Fruit fly (Drosophila melanogaster): ENCODE results near the gene RunxA.
"Not testable (repeated sequence)": the region's sequence is repeated elsewhere in the genome, so short reads cannot be mapped to it uniquely, and the experiment has no call there.

RunxA gene

dm6 chrX:20582821-20583607, 40.6 kb downstream of the RunxA start (continued):
- TF ChIP-seq Deaf1 (tag; optimal IDR thresholded peaks at IDR 0.05) = peak; percentile 32
- no peak for TF ChIP-seq CG7786 (GFP tag; optimal IDR thresholded peaks at IDR 0.05)
- TF ChIP-seq CG13894 (tag; optimal IDR thresholded peaks at IDR 0.05) = no peak
- TF ChIP-seq Sox100B (GFP tag; optimal IDR thresholded peaks at IDR 0.05) = no peak
- peak; percentile 64 for TF ChIP-seq run (tag; optimal IDR thresholded peaks at IDR 0.05)

DNA sequence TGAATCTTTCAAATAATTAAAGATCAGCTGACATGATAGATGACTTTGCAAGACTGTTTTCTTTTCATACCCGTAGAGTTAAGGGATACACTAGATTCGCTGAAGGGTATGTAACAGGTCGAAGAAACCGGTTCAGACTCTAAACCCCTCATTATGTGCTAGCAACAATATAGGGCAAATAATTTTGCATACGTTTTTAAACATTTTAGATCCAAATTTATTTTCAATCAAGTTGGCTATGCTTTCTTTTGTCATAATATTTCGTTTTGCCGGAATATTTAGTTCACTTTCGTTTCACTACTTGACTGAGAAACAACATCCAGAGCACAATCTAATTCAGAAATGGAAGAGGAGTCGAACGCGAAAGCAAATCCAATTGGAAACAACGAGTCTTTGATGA, 49.6 kb downstream of the RunxA start, which contains the start of gene CG42580:
CG42580 (plus strand) TSS at position 301 of the 400 bp plus-strand sequence.
- TF ChIP-seq chm (GFP tag; IDR thresholded peaks at IDR 0.05); CG6683 (GFP tag; optimal IDR thresholded peaks at IDR 0.05); CG1832 (GFP tag; optimal IDR thresholded peaks at IDR 0.05): not testable (repeated sequence)

dm6 chrX:20559582-20559981, 64.0 kb downstream of the RunxA start:
- TF ChIP-seq tap (tag; optimal IDR thresholded peaks at IDR 0.05) = no peak
- TF ChIP-seq CG7271 (tag; optimal IDR thresholded peaks at IDR 0.05) = no peak
- peak; percentile 87 for TF ChIP-seq Nf-YB (GFP tag; optimal IDR thresholded peaks at IDR 0.05)
- TF ChIP-seq Hmr (GFP tag; optimal IDR thresholded peaks at IDR 0.05) = no peak
- no peak for TF ChIP-seq CG3838 (GFP tag; optimal IDR thresholded peaks at IDR 0.05)
- no peak for TF ChIP-seq Dref (GFP tag; IDR thresholded peaks at IDR 0.05)
- TF ChIP-seq CG3407 (GFP tag; optimal IDR thresholded peaks at IDR 0.05) = no peak
- TF ChIP-seq knrl (GFP tag; IDR thresholded peaks at IDR 0.05; ENCODE audit: partially characterized antibody) = no peak
- no peak for TF ChIP-seq usp (GFP tag; optimal IDR thresholded peaks at IDR 0.05)
- TF ChIP-seq CG14441 (GFP tag; IDR thresholded peaks at IDR 0.05) = no peak
- TF ChIP-seq Bgb (GFP tag; IDR thresholded peaks at IDR 0.05; ENCODE audit: partially characterized antibody) = peak; percentile 22; the same call in 1 of the 2 replicates
- TF ChIP-seq HHEX (GFP tag; optimal IDR thresholded peaks at IDR 0.05) = no peak
- peak; percentile 78 for TF ChIP-seq crol (GFP tag; IDR thresholded peaks at IDR 0.05)
- TF ChIP-seq CG2875 (GFP tag; optimal IDR thresholded peaks at IDR 0.05) = no peak
- no peak for TF ChIP-seq cad (GFP tag; optimal IDR thresholded peaks at IDR 0.05)
- no peak for TF ChIP-seq NK7.1 (GFP tag; optimal IDR thresholded peaks at IDR 0.05)
- TF ChIP-seq CG15011 (GFP tag; optimal IDR thresholded peaks at IDR 0.05) = no peak
- peak; percentile 45 for TF ChIP-seq ewg (GFP tag; optimal IDR thresholded peaks at IDR 0.05)
- peak; percentile 52; the same call in 1 of the 2 replicates for TF ChIP-seq Adf1 (GFP tag; IDR thresholded peaks at IDR 0.05)
- no peak for TF ChIP-seq Side (GFP tag; optimal IDR thresholded peaks at IDR 0.05)
- TF ChIP-seq exex (tag; optimal IDR thresholded peaks at IDR 0.05) = no peak
- peak; percentile 86 for TF ChIP-seq Nf-YC (tag; optimal IDR thresholded peaks at IDR 0.05)
- TF ChIP-seq CG6683 (GFP tag; optimal IDR thresholded peaks at IDR 0.05) = no peak
- no peak for TF ChIP-seq CG9215 (GFP tag; IDR thresholded peaks at IDR 0.05)
- TF ChIP-seq cg (GFP tag; optimal IDR thresholded peaks at IDR 0.05) = peak; percentile 13
- no peak for TF ChIP-seq CG31365 (tag; optimal IDR thresholded peaks at IDR 0.05)
- TF ChIP-seq CG5245 (GFP tag; optimal IDR thresholded peaks at IDR 0.05) = no peak
- TF ChIP-seq Deaf1 (tag; optimal IDR thresholded peaks at IDR 0.05) = peak; percentile 49
- no peak for TF ChIP-seq run (tag; optimal IDR thresholded peaks at IDR 0.05)
- TF ChIP-seq fd64A (GFP tag; optimal IDR thresholded peaks at IDR 0.05) = no peak
- TF ChIP-seq CG8388 (GFP tag; optimal IDR thresholded peaks at IDR 0.05) = no peak
- no peak for TF ChIP-seq HmgZ (tag; optimal IDR thresholded peaks at IDR 0.05)
- no peak for TF ChIP-seq CG13296 (GFP tag; optimal IDR thresholded peaks at IDR 0.05)
- no peak for TF ChIP-seq nau (GFP tag; optimal IDR thresholded peaks at IDR 0.05)
- TF ChIP-seq CG34422 (GFP tag; IDR thresholded peaks at IDR 0.05) = no peak
- TF ChIP-seq al (GFP tag; IDR thresholded peaks at IDR 0.05) = no peak
- TF ChIP-seq CG4282 (GFP tag; optimal IDR thresholded peaks at IDR 0.05) = no peak
- peak; percentile 95 for TF ChIP-seq z (GFP tag; IDR thresholded peaks at IDR 0.05)
- no peak for TF ChIP-seq CHES-1-like (GFP tag; optimal IDR thresholded peaks at IDR 0.05)
- no peak for TF ChIP-seq gcm (GFP tag; optimal IDR thresholded peaks at IDR 0.05)

Measured in whole organism, embryonic.